Worm (Caenorhabditis elegans): ENCODE results near the gene Y53F4B.21.

DNA sequence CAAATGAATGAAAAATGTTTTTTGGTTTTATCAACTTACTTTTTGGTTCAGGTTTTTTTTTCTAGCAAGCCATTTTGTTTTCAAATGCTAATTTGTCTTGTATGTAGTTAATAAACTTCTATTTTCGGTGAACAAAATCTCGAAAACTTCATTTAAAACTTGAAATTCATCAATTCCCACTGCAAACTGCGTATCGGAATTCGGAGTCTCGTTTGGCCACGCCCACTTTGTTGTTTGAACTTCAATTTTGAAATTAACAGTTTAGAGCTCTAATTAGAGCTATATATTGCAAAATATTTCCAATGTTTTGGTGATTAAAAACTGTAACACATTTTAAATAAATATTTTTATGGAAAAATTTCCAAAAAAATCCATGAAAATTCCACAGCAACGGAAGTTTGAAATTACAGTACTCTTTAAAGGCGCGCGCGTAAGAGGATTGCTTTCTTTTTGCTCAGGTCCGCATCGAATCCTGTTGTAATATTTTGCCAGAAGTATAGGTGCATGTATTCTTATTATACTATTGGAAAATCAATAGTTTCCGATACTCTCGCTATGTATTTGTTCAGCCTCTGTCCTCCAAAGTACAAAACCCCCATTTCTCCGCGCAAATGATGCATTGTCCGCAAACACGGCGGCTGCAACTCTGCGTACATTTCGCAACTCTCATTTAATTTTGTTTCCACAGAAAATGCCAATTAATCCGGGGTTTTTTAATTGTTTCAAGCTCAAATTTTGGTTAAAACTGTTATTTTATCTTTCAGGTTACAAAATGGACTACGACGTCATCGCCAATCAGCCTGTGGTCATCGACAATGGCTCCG is 29.8 kb downstream of the Y53F4B.21 start, which contains the start of gene arp-1:
- TF ChIP-seq med-1 (GFP tag; optimal IDR thresholded peaks at IDR 0.05; ENCODE audit: insufficient read depth) (no peak), ref-1 (GFP tag; conservative IDR thresholded peaks at IDR 0.05) (no peak), klf-2 (GFP tag; conservative IDR thresholded peaks at IDR 0.05) (no peak), flt-1 (GFP tag; IDR thresholded peaks at IDR 0.05) (no peak), ztf-23 (GFP tag; IDR thresholded peaks at IDR 0.05) (no peak)
